Worm (Caenorhabditis elegans): ENCODE measurements around the gene T25B9.6.

DNA sequence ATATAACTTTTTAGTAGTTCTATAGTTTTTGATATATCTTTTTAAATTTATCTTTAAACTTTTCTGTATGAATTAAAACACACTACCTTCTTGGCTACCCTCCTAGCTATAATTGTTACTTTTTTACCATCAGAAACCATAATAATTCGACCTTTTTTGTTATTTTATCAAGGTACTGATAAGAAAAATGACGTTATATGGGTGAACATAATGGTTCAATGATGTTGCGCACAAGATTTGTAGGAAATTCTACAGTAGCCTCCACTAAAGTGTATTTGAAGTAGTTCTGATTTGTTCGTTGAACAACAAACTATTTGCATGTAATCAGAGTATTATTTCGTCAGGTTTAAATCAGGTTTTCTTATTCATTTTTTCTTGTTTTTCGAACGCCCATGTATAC is 40.7 kb downstream of the T25B9.6 start:
- TF ChIP-seq ref-1 (GFP tag; conservative IDR thresholded peaks at IDR 0.05) (no peak), ztf-23 (GFP tag; IDR thresholded peaks at IDR 0.05) (no peak), flt-1 (GFP tag; IDR thresholded peaks at IDR 0.05) (no peak), klf-2 (GFP tag; conservative IDR thresholded peaks at IDR 0.05) (no peak), cog-1 (tag; optimal IDR thresholded peaks at IDR 0.05) (no peak), ztf-29 (GFP tag; IDR thresholded peaks at IDR 0.05) (no peak), tab-1 (GFP tag; IDR thresholded peaks at IDR 0.05) (no peak)
